Worm (Caenorhabditis elegans) whole organism, mixed stage, embryonic: ENCODE results near the gene Y59A8B.24.

Experiments
- M03D4.4 ChIP-seq: sonication (generic microtip); optimal IDR thresholded peaks from 2 replicates; lab custom pipeline; 2017; ENCODE audit warnings: mild to moderate bottlenecking, missing genetic modification characterization, missing compliant biosample characterization
- bed-3 ChIP-seq: fragments of 200-800 bp; sonication (Bioruptor generic); optimal IDR thresholded peaks from 3 replicates; lab custom pipeline; 2018; ENCODE audit warnings: mild to moderate bottlenecking, missing genetic modification characterization, moderate library complexity, missing compliant biosample characterization
- blmp-1 ChIP-seq: fragments of 150-350 bp; optimal IDR thresholded peaks from 2 replicates; lab custom pipeline; 2014; ENCODE audit warnings: missing biosample characterization, missing genetic modification characterization
- ceh-39 ChIP-seq: fragments of 150-350 bp; optimal IDR thresholded peaks from 2 replicates; lab custom pipeline; 2014; ENCODE audit warnings: missing biosample characterization, missing genetic modification characterization
- ceh-43 ChIP-seq: fragments of 200-800 bp; sonication (Bioruptor generic); optimal IDR thresholded peaks from 2 replicates; lab custom pipeline; 2018; ENCODE audit warnings: mild to moderate bottlenecking, missing genetic modification characterization, moderate library complexity, missing compliant biosample characterization
- ces-1 ChIP-seq: fragments of 150-350 bp; optimal IDR thresholded peaks from 2 replicates; lab custom pipeline; 2014; ENCODE audit warnings: missing biosample characterization, missing genetic modification reagents, missing genetic modification characterization
- drap-1 ChIP-seq: fragments of 200-800 bp; sonication (Bioruptor generic); optimal IDR thresholded peaks from 3 replicates; lab custom pipeline; 2018; ENCODE audit warnings: mild to moderate bottlenecking, missing genetic modification characterization, missing compliant biosample characterization
- elt-3 ChIP-seq: fragments of 150-350 bp; optimal IDR thresholded peaks from 2 replicates; lab custom pipeline; 2014; ENCODE audit warnings: missing biosample characterization, missing genetic modification characterization
- flh-1 ChIP-seq: fragments of 200-800 bp; sonication (Bioruptor generic); optimal IDR thresholded peaks from 2 replicates; lab custom pipeline; 2018; ENCODE audit warnings: mild to moderate bottlenecking, missing genetic modification characterization, moderate library complexity, missing compliant biosample characterization
- hlh-1 ChIP-seq: fragments of 150-350 bp; optimal IDR thresholded peaks from 2 replicates; lab custom pipeline; 2014; ENCODE audit warnings: missing biosample characterization, missing genetic modification reagents, missing genetic modification characterization
- lin-32 ChIP-seq: fragments of 200-800 bp; sonication (Bioruptor generic); optimal IDR thresholded peaks from 2 replicates; lab custom pipeline; 2018; ENCODE audit warnings: mild to moderate bottlenecking, missing genetic modification characterization, missing compliant biosample characterization
- lsy-2 ChIP-seq: fragments of 150-350 bp; optimal IDR thresholded peaks from 2 replicates; lab custom pipeline; 2014; ENCODE audit warnings: missing biosample characterization, missing genetic modification characterization
- mab-5 ChIP-seq: fragments of 150-350 bp; optimal IDR thresholded peaks from 2 replicates; lab custom pipeline; 2014; ENCODE audit warnings: missing biosample characterization, missing genetic modification characterization
- mep-1 ChIP-seq: fragments of 150-350 bp; optimal IDR thresholded peaks from 2 replicates; lab custom pipeline; 2017; ENCODE audit warnings: missing biosample characterization, missing genetic modification reagents, missing genetic modification characterization, inconsistent platforms
- mls-2 ChIP-seq: sonication (generic microtip); optimal IDR thresholded peaks from 2 replicates; lab custom pipeline; 2016; ENCODE audit warnings: mild to moderate bottlenecking, missing genetic modification characterization, moderate library complexity, missing compliant biosample characterization
- nhr-12 ChIP-seq: fragments of 150-350 bp; optimal IDR thresholded peaks from 2 replicates; lab custom pipeline; 2014; ENCODE audit warnings: missing biosample characterization, missing genetic modification characterization
- nhr-2 ChIP-seq: fragments of 150-350 bp; optimal IDR thresholded peaks from 2 replicates; lab custom pipeline; 2014; ENCODE audit warnings: missing biosample characterization, missing genetic modification characterization
- nhr-237 ChIP-seq: fragments of 150-350 bp; optimal IDR thresholded peaks from 2 replicates; lab custom pipeline; 2014; ENCODE audit warnings: missing biosample characterization, missing genetic modification characterization
- nhr-28 ChIP-seq: fragments of 150-350 bp; optimal IDR thresholded peaks from 2 replicates; lab custom pipeline; 2014; ENCODE audit warnings: missing biosample characterization, missing genetic modification characterization
- nhr-76 ChIP-seq: sonication (generic microtip); optimal IDR thresholded peaks from 2 replicates; lab custom pipeline; 2017; ENCODE audit warnings: missing biosample characterization, missing genetic modification characterization
- pha-4 ChIP-seq: fragments of 150-350 bp; optimal IDR thresholded peaks from 2 replicates; lab custom pipeline; 2018; ENCODE audit warnings: missing biosample characterization, missing genetic modification reagents, missing genetic modification characterization
- sem-2 ChIP-seq: fragments of 200-800 bp; sonication (Bioruptor generic); optimal IDR thresholded peaks from 2 replicates; lab custom pipeline; 2018; ENCODE audit warnings: mild to moderate bottlenecking, missing genetic modification characterization, missing compliant biosample characterization
- snpc-4 ChIP-seq: fragments of 150-350 bp; optimal IDR thresholded peaks from 2 replicates; lab custom pipeline; 2014; ENCODE audit warnings: missing biosample characterization, missing genetic modification characterization
- sptf-1 ChIP-seq: sonication (generic microtip); optimal IDR thresholded peaks from 2 replicates; lab custom pipeline; 2017; ENCODE audit warnings: mild to moderate bottlenecking, missing genetic modification characterization, moderate library complexity, missing compliant biosample characterization
- tbx-8 ChIP-seq: fragments of 200-800 bp; sonication (Bioruptor generic); optimal IDR thresholded peaks from 2 replicates; lab custom pipeline; 2018; ENCODE audit warnings: mild to moderate bottlenecking, missing genetic modification characterization, moderate library complexity, missing compliant biosample characterization
- unc-39 ChIP-seq: fragments of 150-350 bp; optimal IDR thresholded peaks from 2 replicates; lab custom pipeline; 2014; ENCODE audit warnings: missing biosample characterization, missing genetic modification characterization
- unc-62 ChIP-seq: fragments of 150-350 bp; optimal IDR thresholded peaks from 2 replicates; lab custom pipeline; 2014; ENCODE audit warnings: missing biosample characterization, missing genetic modification reagents, missing genetic modification characterization
- zip-8 ChIP-seq: fragments of 150-350 bp; optimal IDR thresholded peaks from 2 replicates; lab custom pipeline; 2014; ENCODE audit warnings: missing biosample characterization, missing genetic modification characterization

Y59A8B.24 gene

ce11 chrV:17952280-17952679, 531 bp downstream of the Y59A8B.24 start:
- no peak for TF ChIP-seq elt-3 (tag; lab: Kevin White, UChicago)

DNA sequence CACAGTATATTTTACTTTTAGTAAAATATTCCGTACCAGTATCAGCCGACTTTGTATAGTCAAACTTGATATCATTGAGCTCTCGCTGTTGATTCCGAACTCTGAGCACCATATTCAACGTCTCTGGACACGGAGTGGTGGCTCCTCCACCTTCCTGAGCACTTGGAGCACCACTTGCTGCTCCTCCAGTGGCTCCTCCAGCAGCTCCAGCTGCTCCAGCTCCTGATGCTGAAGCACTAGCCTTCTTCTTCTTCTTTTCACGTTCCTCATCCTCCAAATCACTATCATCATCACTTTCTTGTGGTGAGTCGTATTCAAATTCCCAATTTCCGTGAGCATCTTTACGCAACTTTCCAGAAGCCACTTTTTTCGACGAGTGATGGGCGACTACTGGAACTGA, 4.4 kb downstream of the Y59A8B.24 start:
- TF ChIP-seq flh-1 (GFP tag; lab: Kevin White, UChicago) (no peak), zip-8 (tag; lab: Kevin White, UChicago) (no peak), blmp-1 (tag; lab: Kevin White, UChicago) (no peak), nhr-28 (tag; lab: Kevin White, UChicago) (no peak), elt-3 (tag; lab: Kevin White, UChicago) (no peak), bed-3 (no peak), pha-4 (tag; lab: Kevin White, UChicago) (no peak), ceh-43 (GFP tag; lab: Kevin White, UChicago) (no peak), hlh-1 (tag; lab: Kevin White, UChicago) (no peak), ces-1 (GFP tag; lab: Kevin White, UChicago) (no peak)

DNA sequence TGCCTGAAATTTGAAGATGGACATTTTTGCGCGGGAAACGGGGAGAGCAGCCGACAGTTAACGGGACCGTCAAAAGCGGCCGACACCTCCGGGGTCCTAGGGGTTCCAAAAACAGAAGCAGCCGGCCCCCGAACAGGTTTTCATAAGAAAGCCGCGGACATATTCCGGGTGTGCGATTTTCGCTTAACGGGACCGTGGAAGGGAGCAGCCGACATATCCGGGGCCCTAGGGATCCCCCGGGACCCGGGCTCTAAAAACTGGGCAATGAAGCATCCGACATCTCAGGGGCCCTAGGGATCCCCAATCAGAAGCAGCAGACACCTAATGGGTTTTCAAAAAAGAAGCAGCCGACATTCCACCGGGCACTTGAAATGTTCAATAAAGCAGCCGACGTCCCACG, 10.8 kb downstream of the Y59A8B.24 start:
- TF ChIP-seq pha-4 (tag; lab: Kevin White, UChicago) (no peak), bed-3 (no peak), flh-1 (GFP tag; lab: Kevin White, UChicago) (no peak), nhr-12 (tag; lab: Kevin White, UChicago) (no peak), sptf-1 (peak; percentile 23), ceh-39 (tag; lab: Kevin White, UChicago) (no peak)

DNA sequence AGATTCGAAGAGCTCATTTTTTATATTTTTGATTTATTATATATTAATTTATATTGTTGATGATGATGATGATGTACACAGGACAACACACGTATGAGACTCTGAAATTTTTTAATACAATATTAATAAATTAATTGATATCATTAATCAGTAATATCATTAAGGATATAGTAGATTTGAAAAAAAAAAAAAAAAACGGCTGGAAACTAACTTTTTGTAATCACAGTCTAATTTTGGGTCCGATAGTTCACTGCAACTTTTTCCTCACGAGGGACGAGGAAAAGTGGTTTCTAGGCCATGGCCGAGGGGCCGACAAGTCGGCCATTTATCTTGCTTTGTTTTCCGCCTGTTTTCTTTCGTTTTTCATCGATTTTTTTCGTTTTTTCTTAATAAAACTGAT, 15.0 kb downstream of the Y59A8B.24 start, which contains the start of gene gck-3:
TSS of gene gck-3 (minus strand) at position 101 of the 400 bp plus-strand sequence.
- TF ChIP-seq ces-1 (GFP tag; lab: Kevin White, UChicago) (no peak), unc-62 (GFP tag; lab: Kevin White, UChicago) (no peak), ceh-43 (GFP tag; lab: Kevin White, UChicago) (no peak), nhr-237 (tag; lab: Kevin White, UChicago) (no peak), tbx-8 (GFP tag; lab: Kevin White, UChicago) (no peak), nhr-2 (tag; lab: Kevin White, UChicago) (no peak), mls-2 (no peak)
- TF ChIP-seq, all 35 proteins: peak for 0

ce11 chrV:17978207-17978606, 26.5 kb downstream of the Y59A8B.24 start:
- TF ChIP-seq mab-5 (no peak), tbx-8 (GFP tag; lab: Kevin White, UChicago) (no peak), pha-4 (tag; lab: Kevin White, UChicago) (no peak), mls-2 (no peak), drap-1 (GFP tag; lab: Kevin White, UChicago) (no peak), zip-8 (tag; lab: Kevin White, UChicago) (no peak), nhr-76 (tag; lab: Kevin White, UChicago) (no peak), nhr-2 (tag; lab: Kevin White, UChicago) (no peak), lsy-2 (tag; lab: Kevin White, UChicago) (no peak), ces-1 (GFP tag; lab: Kevin White, UChicago) (no peak)

- TF ChIP-seq unc-39 (tag; lab: Kevin White, UChicago) = no peak
- peak; percentile 94 for TF ChIP-seq zip-8 (tag; lab: Kevin White, UChicago)
- TF ChIP-seq flh-1 (GFP tag; lab: Kevin White, UChicago) = no peak
- TF ChIP-seq lin-32 (GFP tag; lab: Kevin White, UChicago) = no peak
These were observed 28.0 kb downstream of the Y59A8B.24 start, which contains the start of gene snx-6 for ce11 chrV:17979789-17980188. TSS of gene snx-6 (minus strand) at chrV:17980082.

ce11 chrV:17981732-17982131, 30.0 kb downstream of the Y59A8B.24 start:
- TF ChIP-seq mls-2 = no peak
- no peak for TF ChIP-seq bed-3
- no peak for TF ChIP-seq elt-3 (tag; lab: Kevin White, UChicago)
- TF ChIP-seq blmp-1 (tag; lab: Kevin White, UChicago) = no peak
- TF ChIP-seq tbx-8 (GFP tag; lab: Kevin White, UChicago) = no peak
- no peak for TF ChIP-seq snpc-4 (tag; lab: Kevin White, UChicago)
- TF ChIP-seq sptf-1 = no peak
- TF ChIP-seq unc-39 (tag; lab: Kevin White, UChicago) = no peak
- TF ChIP-seq mep-1 = peak; percentile 66
- TF ChIP-seq ces-1 (GFP tag; lab: Kevin White, UChicago) = peak; percentile 48
- TF ChIP-seq nhr-12 (tag; lab: Kevin White, UChicago) = no peak
- TF ChIP-seq drap-1 (GFP tag; lab: Kevin White, UChicago) = peak; percentile 58
- TF ChIP-seq unc-62 (GFP tag; lab: Kevin White, UChicago) = no peak
- TF ChIP-seq nhr-237 (tag; lab: Kevin White, UChicago) = peak; percentile 10
- TF ChIP-seq sem-2 (GFP tag; lab: Kevin White, UChicago) = no peak
- no peak for TF ChIP-seq ceh-39 (tag; lab: Kevin White, UChicago)
- peak; percentile 96 for TF ChIP-seq lsy-2 (tag; lab: Kevin White, UChicago)
- no peak for TF ChIP-seq M03D4.4
